Worm (Caenorhabditis elegans): ENCODE measurements around the gene C53B4.2.

ce11 chrIV:8992786-8993185 lies 26.8 kb downstream of the C53B4.2 start, which contains the start of gene mltn-12:
- TF ChIP-seq fos-1 (tag; optimal IDR thresholded peaks at IDR 0.05) (no peak), lsy-2 (tag; optimal IDR thresholded peaks at IDR 0.05) (no peak), daf-8 (GFP tag; IDR thresholded peaks at IDR 0.05) (no peak), unc-62 (GFP tag; optimal IDR thresholded peaks at IDR 0.05 in 1 of 2) (no peak), unc-62 (tag; optimal IDR thresholded peaks at IDR 0.05) (no peak), vab-7 (GFP tag; IDR thresholded peaks at IDR 0.05) (no peak), pqm-1 (tag; optimal IDR thresholded peaks at IDR 0.05) (no peak), hmg-1.1 (GFP tag; IDR thresholded peaks at IDR 0.05) (no peak), R02D3.7 (tag; optimal IDR thresholded peaks at IDR 0.05) (no peak), sdz-12 (GFP tag; optimal IDR thresholded peaks at IDR 0.05) (no peak), skn-1 (tag; optimal IDR thresholded peaks at IDR 0.05) (no peak), nhr-28 (tag; optimal IDR thresholded peaks at IDR 0.05) (no peak), mep-1 (tag; optimal IDR thresholded peaks at IDR 0.05) (no peak), Y105C5A.15 (GFP tag; IDR thresholded peaks at IDR 0.05) (no peak)
